Fruit fly (Drosophila melanogaster): Measurements from ENCODE around the gene CG12617.

CG12617 gene

DNA sequence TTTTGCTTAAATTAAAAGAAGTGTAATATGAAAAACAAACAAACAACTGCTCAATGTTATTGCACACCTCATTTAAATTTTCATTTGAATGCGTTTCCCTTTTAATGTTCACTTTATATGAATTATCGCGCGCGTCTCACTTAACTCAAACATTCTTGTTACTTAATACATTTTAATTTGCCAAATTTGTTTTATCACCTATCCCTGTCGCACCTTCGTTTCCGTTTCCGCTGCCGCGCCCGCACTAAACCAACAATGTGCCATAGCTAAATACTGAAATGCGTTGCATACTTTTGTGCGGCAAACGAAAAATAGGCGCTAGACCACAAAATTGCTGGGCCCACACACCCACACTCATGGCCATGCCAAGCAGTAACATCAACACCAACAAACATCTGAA is 7.3 kb upstream of the CG12617 start (continued):
- TF ChIP-seq CG17385 (GFP tag; optimal IDR thresholded peaks at IDR 0.05) (peak; percentile 80), CG10274 (GFP tag; optimal IDR thresholded peaks at IDR 0.05) (peak; percentile 30), CG5180 (GFP tag; optimal IDR thresholded peaks at IDR 0.05) (peak; percentile 25), dmrt11E (tag; optimal IDR thresholded peaks at IDR 0.05) (peak; percentile 64), CG2116 (GFP tag; optimal IDR thresholded peaks at IDR 0.05) (peak; percentile 72), CG4820 (GFP tag; optimal IDR thresholded peaks at IDR 0.05) (no peak), Nf-YB (GFP tag; optimal IDR thresholded peaks at IDR 0.05) (peak; percentile 48), sob (GFP tag; IDR thresholded peaks at IDR 0.05) (peak; percentile 39; the same call in 1 of the 2 replicates), Nf-YA (GFP tag; IDR thresholded peaks at IDR 0.05) (peak; percentile 54; the same call in 1 of the 2 replicates), bsh (GFP tag; optimal IDR thresholded peaks at IDR 0.05) (peak in 1 of 2 experiments; percentile 66), dimm (GFP tag; IDR thresholded peaks at IDR 0.05) (no peak), Doc3 (GFP tag; IDR thresholded peaks at IDR 0.05; ENCODE audit: partially characterized antibody) (no peak), Antp (GFP tag; optimal IDR thresholded peaks at IDR 0.05) (no peak), grau (tag; optimal IDR thresholded peaks at IDR 0.05) (peak; percentile 43), CG34422 (GFP tag; IDR thresholded peaks at IDR 0.05) (no peak; the same call in 2 of the 3 replicates), fu2 (GFP tag; optimal IDR thresholded peaks at IDR 0.05) (no peak), pzg (GFP tag; optimal IDR thresholded peaks at IDR 0.05) (no peak), Rfx (GFP tag; IDR thresholded peaks at IDR 0.05) (no peak), Blimp-1 (GFP tag; optimal IDR thresholded peaks at IDR 0.05) (no peak), E2f2 (GFP tag; IDR thresholded peaks at IDR 0.05) (peak; percentile 40; the same call in 1 of the 2 replicates), CG8924 (tag; optimal IDR thresholded peaks at IDR 0.05) (peak; percentile 7), CG3407 (GFP tag; optimal IDR thresholded peaks at IDR 0.05) (peak; percentile 68), CG14860 (GFP tag; IDR thresholded peaks at IDR 0.05; ENCODE audit: partially characterized antibody) (no peak), hbn (GFP tag; IDR thresholded peaks at IDR 0.05; ENCODE audit: partially characterized antibody) (no peak), MBD-R2 (GFP tag; IDR thresholded peaks at IDR 0.05) (no peak), Six4 (GFP tag; optimal IDR thresholded peaks at IDR 0.05) (peak; percentile 38), prd (optimal IDR thresholded peaks at IDR 0.05) (no peak), prd (GFP tag; IDR thresholded peaks at IDR 0.05) (peak; percentile 27; the same call in 1 of the 3 replicates), pb (GFP tag; optimal IDR thresholded peaks at IDR 0.05) (no peak), Abd-B (GFP tag; optimal IDR thresholded peaks at IDR 0.05) (no peak), CG12744 (GFP tag; optimal IDR thresholded peaks at IDR 0.05) (peak; percentile 54), dm (GFP tag; optimal IDR thresholded peaks at IDR 0.05) (peak; percentile 54), CG14965 (GFP tag; optimal IDR thresholded peaks at IDR 0.05; ENCODE audit: borderline replicate concordance) (no peak), CG4328 (GFP tag; optimal IDR thresholded peaks at IDR 0.05) (peak; percentile 66), CG8765 (GFP tag; IDR thresholded peaks at IDR 0.05) (no peak), CG15011 (GFP tag; optimal IDR thresholded peaks at IDR 0.05) (peak; percentile 59), jing (GFP tag; optimal IDR thresholded peaks at IDR 0.05) (peak; percentile 26), CG17361 (GFP tag; IDR thresholded peaks at IDR 0.05) (no peak), Drgx (GFP tag; IDR thresholded peaks at IDR 0.05) (no peak), dati (GFP tag; IDR thresholded peaks at IDR 0.05) (no peak), CG12104 (GFP tag; optimal IDR thresholded peaks at IDR 0.05) (no peak), sens (GFP tag) (peak; percentile 95), Lpt (GFP tag; optimal IDR thresholded peaks at IDR 0.05) (no peak), CG15514 (GFP tag; optimal IDR thresholded peaks at IDR 0.05) (peak; percentile 61), vfl (GFP tag; optimal IDR thresholded peaks at IDR 0.05) (no peak), lilli (GFP tag; optimal IDR thresholded peaks at IDR 0.05) (no peak), CG9876 (GFP tag; optimal IDR thresholded peaks at IDR 0.05) (peak; percentile 14), CG11695 (GFP tag; IDR thresholded peaks at IDR 0.05) (peak; percentile 70; the same call in 2 of the 3 replicates), NFAT (GFP tag; IDR thresholded peaks at IDR 0.05) (0 out of 2 replicates have a peak, but pooled peaks have one; percentile 39), Side (GFP tag; optimal IDR thresholded peaks at IDR 0.05) (peak; percentile 40), stwl (tag; optimal IDR thresholded peaks at IDR 0.05) (peak; percentile 76)
